Fruit fly (Drosophila melanogaster) whole organism, wandering third instar larva: ENCODE measurements around the gene Ras64B.
A peak's percentile ranks its signal among the peaks of the same experiment; 100 is the strongest.

ENCODE experiments used
- Abd-B ChIP-seq: fragments of >200 bp; optimal IDR thresholded peaks from 2 replicates; lab custom pipeline; 2017; ENCODE audit warnings: missing biosample characterization, missing genetic modification characterization
- CG32264 ChIP-seq: fragments of 200-800 bp; sonication (Bioruptor generic); optimal IDR thresholded peaks from 2 replicates; lab custom pipeline; 2016; ENCODE audit warnings: missing biosample characterization, missing genetic modification characterization
- CrebA ChIP-seq: fragments of 200-800 bp; sonication (Bioruptor generic); optimal IDR thresholded peaks from 2 replicates; lab custom pipeline; 2016; ENCODE audit warnings: missing biosample characterization, mild to moderate bottlenecking, missing genetic modification characterization, borderline replicate concordance
- Dfd ChIP-seq: fragments of >200 bp; optimal IDR thresholded peaks from 2 replicates; lab custom pipeline; 2017; ENCODE audit warnings: missing biosample characterization, missing genetic modification characterization
- Dif ChIP-seq: fragments of 200-275, 200-300 bp; sonication (Bioruptor generic); optimal IDR thresholded peaks from 2 replicates; lab custom pipeline; 2018; ENCODE audit warnings: missing biosample characterization, missing genetic modification characterization; ENCODE audit not compliant: partially characterized antibody
- GATAd ChIP-seq: sonication (Bioruptor generic); optimal IDR thresholded peaks from 2 replicates; lab custom pipeline; 2016; ENCODE audit warnings: missing biosample characterization, missing genetic modification characterization
- HLH106 ChIP-seq: fragments of 200-800 bp; optimal IDR thresholded peaks from 3 replicates; lab custom pipeline; 2019; ENCODE audit warnings: missing biosample characterization, mild to moderate bottlenecking, missing genetic modification characterization, moderate library complexity
- Hnf4 ChIP-seq: fragments of 200-800 bp; sonication (Bioruptor generic); optimal IDR thresholded peaks from 2 replicates; lab custom pipeline; 2016; ENCODE audit warnings: missing biosample characterization, mild to moderate bottlenecking, missing genetic modification characterization
- Hr78 ChIP-seq: fragments of >200 bp; optimal IDR thresholded peaks from 2 replicates; lab custom pipeline; 2017; ENCODE audit warnings: missing biosample characterization, missing genetic modification characterization
- Hr83 ChIP-seq: fragments of 200-300 bp; sonication (Bioruptor generic); optimal IDR thresholded peaks from 2 replicates; lab custom pipeline; 2016; ENCODE audit warnings: missing biosample characterization, mild to moderate bottlenecking, missing genetic modification characterization, moderate library complexity; ENCODE audit not compliant: poor library complexity, severe bottlenecking
- Jra ChIP-seq: sonication (Bioruptor generic); optimal IDR thresholded peaks from 2 replicates; lab custom pipeline; 2016; ENCODE audit warnings: missing biosample characterization, missing genetic modification characterization
- Mio ChIP-seq: sonication (Bioruptor generic); optimal IDR thresholded peaks from 2 replicates; lab custom pipeline; 2016; ENCODE audit warnings: missing biosample characterization, missing genetic modification characterization
- Myc ChIP-seq: fragments of >200 bp; optimal IDR thresholded peaks from 2 replicates; lab custom pipeline; 2017
- N ChIP-seq: fragments of >200 bp; optimal IDR thresholded peaks from 2 replicates; lab custom pipeline; 2018; ENCODE audit warnings: missing biosample characterization, missing external identifiers, missing genetic modification characterization
- OdsH ChIP-seq: fragments of 200-800 bp; sonication (Bioruptor generic); optimal IDR thresholded peaks from 2 replicates; lab custom pipeline; 2016; ENCODE audit warnings: missing biosample characterization, mild to moderate bottlenecking, missing genetic modification characterization
- Sp1 ChIP-seq: fragments of 200-800 bp; sonication (Bioruptor generic); optimal IDR thresholded peaks from 3 replicates; lab custom pipeline; 2019; ENCODE audit warnings: missing biosample characterization, mild to moderate bottlenecking, missing genetic modification characterization, moderate library complexity
- Vsx2 ChIP-seq: fragments of 200-300, 225-300 bp; sonication (Bioruptor generic); optimal IDR thresholded peaks from 2 replicates; lab custom pipeline; 2018; ENCODE audit warnings: missing biosample characterization, missing genetic modification characterization; ENCODE audit not compliant: partially characterized antibody
- br ChIP-seq: fragments of 200-800 bp; sonication (Bioruptor generic); optimal IDR thresholded peaks from 2 replicates; lab custom pipeline; 2016; ENCODE audit warnings: missing biosample characterization, missing genetic modification characterization
- brk ChIP-seq: fragments of 200-800 bp; sonication (Bioruptor generic); optimal IDR thresholded peaks from 2 replicates; lab custom pipeline; 2016; ENCODE audit warnings: missing biosample characterization, mild to moderate bottlenecking, missing genetic modification characterization
- dmrt93B ChIP-seq: fragments of 200-800 bp; sonication (Bioruptor generic); optimal IDR thresholded peaks from 2 replicates; lab custom pipeline; 2018; ENCODE audit warnings: missing biosample characterization, mild to moderate bottlenecking, missing genetic modification characterization
- dsf ChIP-seq: sonication (Bioruptor generic); optimal IDR thresholded peaks from 2 replicates; lab custom pipeline; 2016; ENCODE audit warnings: missing biosample characterization, missing genetic modification characterization, borderline replicate concordance
- ey ChIP-seq: fragments of 200-800 bp; sonication (Bioruptor generic); optimal IDR thresholded peaks from 2 replicates; lab custom pipeline; 2016; ENCODE audit warnings: missing biosample characterization, missing genetic modification characterization
- foxo ChIP-seq, 2 experiments: fragments of 200-800 bp; sonication (Bioruptor generic); optimal IDR thresholded peaks; 2 replicates in 1 of 2; 3 replicates in 1 of 2; lab custom pipeline; 2016 to 2017; ENCODE audit warnings: missing biosample characterization in 2 of 2, missing genetic modification characterization in 2 of 2
- h ChIP-seq: fragments of 200-800 bp; sonication (Bioruptor generic); optimal IDR thresholded peaks from 3 replicates; lab custom pipeline; 2016; ENCODE audit warnings: missing biosample characterization, mild to moderate bottlenecking, missing genetic modification characterization
- lola ChIP-seq: fragments of >200 bp; optimal IDR thresholded peaks from 2 replicates; lab custom pipeline; 2017; ENCODE audit warnings: missing biosample characterization, missing genetic modification characterization
- pan ChIP-seq: fragments of >200 bp; optimal IDR thresholded peaks from 2 replicates; lab custom pipeline; 2017
- psq ChIP-seq: fragments of 200-800 bp; sonication (Bioruptor generic); optimal IDR thresholded peaks from 3 replicates; lab custom pipeline; 2017; ENCODE audit warnings: missing biosample characterization, mild to moderate bottlenecking, missing genetic modification characterization, moderate library complexity
- sage ChIP-seq: fragments of 200-800 bp; sonication (Bioruptor generic); optimal IDR thresholded peaks from 2 replicates; lab custom pipeline; 2016; ENCODE audit warnings: missing biosample characterization, mild to moderate bottlenecking, missing genetic modification characterization
- sv ChIP-seq: fragments of 200-800 bp; sonication (Bioruptor generic); optimal IDR thresholded peaks from 3 replicates; lab custom pipeline; 2016; ENCODE audit warnings: missing biosample characterization, missing genetic modification characterization
- tai ChIP-seq: sonication (Bioruptor generic); optimal IDR thresholded peaks from 2 replicates; lab custom pipeline; 2016; ENCODE audit warnings: missing biosample characterization, missing genetic modification characterization
- woc ChIP-seq: sonication (Bioruptor generic); optimal IDR thresholded peaks from 2 replicates; lab custom pipeline; 2016; ENCODE audit warnings: missing biosample characterization, mild to moderate bottlenecking, missing genetic modification characterization

Ras64B gene

dm6 chr3L:4132585-4132984 lies 6.3 kb upstream of the Ras64B start:
- TF ChIP-seq brk (GFP tag; lab: Kevin White, UChicago) (no peak), woc (no peak), br (no peak), Vsx2 (no peak), Jra (GFP tag; lab: Kevin White, UChicago) (no peak), Dif (GFP tag; lab: Kevin White, UChicago) (no peak), GATAd (GFP tag; lab: Kevin White, UChicago) (no peak), N (GFP tag; lab: Kevin White, UChicago) (no peak), foxo (GFP tag; optimal IDR thresholded peaks at IDR 0.05; lab: Kevin White, UChicago) (no peak), CrebA (GFP tag; lab: Kevin White, UChicago) (no peak), psq (GFP tag; lab: Kevin White, UChicago) (no peak), Sp1 (GFP tag; lab: Kevin White, UChicago) (no peak)

- TF ChIP-seq Hr78 (GFP tag; lab: Kevin White, UChicago) = no peak
- TF ChIP-seq CrebA (GFP tag; lab: Kevin White, UChicago) = no peak
- TF ChIP-seq Dif (GFP tag; lab: Kevin White, UChicago) = peak; percentile 33
- TF ChIP-seq HLH106 (tag; lab: Kevin White, UChicago) = no peak
- TF ChIP-seq CG32264 (GFP tag; lab: Kevin White, UChicago) = no peak
- TF ChIP-seq dsf (GFP tag; lab: Kevin White, UChicago) = no peak
- peak; percentile 88 for TF ChIP-seq psq (GFP tag; lab: Kevin White, UChicago)
These were observed 4.9 kb upstream of the Ras64B start, which contains the start of gene ens for dm6 chr3L:4133724-4134678. Gene ens, minus strand, starts transcription at chr3L:4134550.

dm6 chr3L:4135857-4136256 lies 3.0 kb upstream of the Ras64B start, which contains the start of gene RfC4:
Gene RfC4, minus strand, starts transcription at chr3L:4136038.
- TF ChIP-seq psq (GFP tag; lab: Kevin White, UChicago) (no peak), br (no peak), pan (no peak), GATAd (GFP tag; lab: Kevin White, UChicago) (no peak), lola (no peak), dmrt93B (GFP tag; lab: Kevin White, UChicago) (no peak), Myc (lab: Kevin White, UChicago) (no peak), Hr83 (GFP tag; lab: Kevin White, UChicago) (no peak), h (no peak), HLH106 (tag; lab: Kevin White, UChicago) (no peak), CrebA (GFP tag; lab: Kevin White, UChicago) (no peak), Dif (GFP tag; lab: Kevin White, UChicago) (no peak), Dfd (GFP tag; lab: Kevin White, UChicago) (no peak), CG32264 (GFP tag; lab: Kevin White, UChicago) (no peak), Hnf4 (GFP tag; lab: Kevin White, UChicago) (no peak), sage (no peak), Sp1 (GFP tag; lab: Kevin White, UChicago) (no peak), sv (GFP tag; lab: Kevin White, UChicago) (no peak)

- TF ChIP-seq Jra (GFP tag; lab: Kevin White, UChicago) (no peak), CrebA (GFP tag; lab: Kevin White, UChicago) (no peak), HLH106 (tag; lab: Kevin White, UChicago) (no peak), Dif (GFP tag; lab: Kevin White, UChicago) (no peak), psq (GFP tag; lab: Kevin White, UChicago) (no peak), N (GFP tag; lab: Kevin White, UChicago) (no peak), Mio (GFP tag; lab: Kevin White, UChicago) (no peak), sage (no peak), tai (GFP tag; lab: Kevin White, UChicago) (no peak), Myc (lab: Kevin White, UChicago) (no peak), ey (GFP tag; lab: Kevin White, UChicago) (no peak), OdsH (GFP tag; lab: Kevin White, UChicago) (no peak), Hnf4 (GFP tag; lab: Kevin White, UChicago) (no peak), Abd-B (GFP tag; lab: Kevin White, UChicago) (no peak)
These were observed 2.3 kb downstream of the Ras64B start, which contains the start of gene Akh for dm6 chr3L:4141167-4141566. Gene Akh, plus strand, starts transcription at chr3L:4141467.
